Worm (Caenorhabditis elegans) whole organism, L3 larva: Measurements from ENCODE around the gene C31B8.7.

Experiments used
- R02D3.7 ChIP-seq: fragments of 150-350 bp; optimal IDR thresholded peaks from 2 replicates; lab custom pipeline; 2014; ENCODE audit warnings: missing biosample characterization, missing genetic modification characterization
- aly-2 ChIP-seq: fragments of 150-350 bp; optimal IDR thresholded peaks from 2 replicates; lab custom pipeline; 2014; ENCODE audit warnings: missing biosample characterization, missing genetic modification characterization
- ama-1 ChIP-seq: fragments of 150-350 bp; optimal IDR thresholded peaks from 2 replicates; lab custom pipeline; 2018
- ceh-16 ChIP-seq: sonication (generic microtip); optimal IDR thresholded peaks from 2 replicates; lab custom pipeline; 2017; ENCODE audit warnings: missing biosample characterization, missing genetic modification characterization
- ceh-28 ChIP-seq: fragments of 150-350 bp; optimal IDR thresholded peaks from 2 replicates; lab custom pipeline; 2014; ENCODE audit warnings: missing biosample characterization, missing genetic modification reagents, missing genetic modification characterization
- ceh-82 ChIP-seq: fragments of 150-350 bp; optimal IDR thresholded peaks from 2 replicates; lab custom pipeline; 2014; ENCODE audit warnings: missing biosample characterization, missing genetic modification characterization
- ceh-9 ChIP-seq: sonication (generic microtip); optimal IDR thresholded peaks from 2 replicates; lab custom pipeline; 2018; ENCODE audit warnings: missing biosample characterization, missing genetic modification characterization
- daf-12 ChIP-seq: fragments of 150-350 bp; optimal IDR thresholded peaks from 2 replicates; lab custom pipeline; 2014; ENCODE audit warnings: missing biosample characterization, missing genetic modification reagents, missing genetic modification characterization
- egl-27 ChIP-seq: sonication (generic microtip); optimal IDR thresholded peaks from 4 replicates; lab custom pipeline; 2017; ENCODE audit warnings: missing biosample characterization, missing genetic modification reagents, missing genetic modification characterization
- egl-5 ChIP-seq: fragments of 150-350 bp; optimal IDR thresholded peaks from 2 replicates; lab custom pipeline; 2017; ENCODE audit warnings: missing biosample characterization, missing genetic modification reagents, missing genetic modification characterization, inconsistent platforms
- elt-1 ChIP-seq: fragments of 150-350 bp; optimal IDR thresholded peaks from 2 replicates; lab custom pipeline; 2014; ENCODE audit warnings: missing biosample characterization, missing genetic modification characterization
- elt-2 ChIP-seq: sonication (generic microtip); optimal IDR thresholded peaks from 2 replicates; lab custom pipeline; 2016; ENCODE audit warnings: missing genetic modification reagents, mild to moderate bottlenecking, missing genetic modification characterization, missing compliant biosample characterization
- eor-1 ChIP-seq, 2 experiments: fragments of 150-350 bp; optimal IDR thresholded peaks; 2 replicates each; lab custom pipeline; 2014 to 2018; ENCODE audit warnings: missing biosample characterization in 2 of 2, missing genetic modification characterization in 2 of 2
- fkh-10 ChIP-seq: sonication (generic microtip); optimal IDR thresholded peaks from 2 replicates; lab custom pipeline; 2017; ENCODE audit warnings: missing biosample characterization, missing genetic modification reagents, missing genetic modification characterization
- fkh-2 ChIP-seq: fragments of 150-350 bp; optimal IDR thresholded peaks from 2 replicates; lab custom pipeline; 2014; ENCODE audit warnings: missing biosample characterization, missing genetic modification reagents, missing genetic modification characterization
- fos-1 ChIP-seq: fragments of 150-350 bp; optimal IDR thresholded peaks from 2 replicates; lab custom pipeline; 2014; ENCODE audit warnings: missing biosample characterization, missing genetic modification characterization
- jun-1 ChIP-seq: fragments of 150-350 bp; optimal IDR thresholded peaks from 2 replicates; lab custom pipeline; 2014; ENCODE audit warnings: missing biosample characterization, missing genetic modification reagents, missing genetic modification characterization
- lin-15B ChIP-seq: fragments of 150-350 bp; optimal IDR thresholded peaks from 2 replicates; lab custom pipeline; 2014; ENCODE audit warnings: missing biosample characterization, missing genetic modification characterization
- lin-39 ChIP-seq: fragments of 150-350 bp; optimal IDR thresholded peaks from 2 replicates; lab custom pipeline; 2018; ENCODE audit warnings: missing biosample characterization, missing genetic modification reagents, missing genetic modification characterization
- mdl-1 ChIP-seq: fragments of 150-350 bp; optimal IDR thresholded peaks from 2 replicates; lab custom pipeline; 2014; ENCODE audit warnings: missing biosample characterization, missing genetic modification characterization
- nhr-23 ChIP-seq: fragments of 150-350 bp; optimal IDR thresholded peaks from 2 replicates; lab custom pipeline; 2014; ENCODE audit warnings: missing biosample characterization, missing genetic modification reagents, missing genetic modification characterization
- nhr-67 ChIP-seq: fragments of 150-350 bp; optimal IDR thresholded peaks from 2 replicates; lab custom pipeline; 2014; ENCODE audit warnings: missing biosample characterization, missing genetic modification characterization
- nhr-76 ChIP-seq: fragments of 150-350 bp; sonication (generic microtip); optimal IDR thresholded peaks from 5 replicates; lab custom pipeline; 2014; ENCODE audit warnings: missing biosample characterization, missing genetic modification characterization
- nhr-77 ChIP-seq: fragments of 150-350 bp; optimal IDR thresholded peaks from 2 replicates; lab custom pipeline; 2014; ENCODE audit warnings: missing biosample characterization, missing genetic modification characterization
- pha-4 ChIP-seq: fragments of 150-350 bp; optimal IDR thresholded peaks from 2 replicates; lab custom pipeline; 2014; ENCODE audit warnings: missing biosample characterization, missing genetic modification reagents, missing genetic modification characterization
- sea-2 ChIP-seq: fragments of 150-350 bp; sonication (generic microtip); optimal IDR thresholded peaks from 4 replicates; lab custom pipeline; 2014; ENCODE audit warnings: missing biosample characterization, missing genetic modification reagents, missing genetic modification characterization
- skn-1 ChIP-seq: fragments of 150-350 bp; optimal IDR thresholded peaks from 2 replicates; lab custom pipeline; 2014; ENCODE audit warnings: missing biosample characterization, missing genetic modification characterization
- snpc-4 ChIP-seq: fragments of 150-350 bp; optimal IDR thresholded peaks from 2 replicates; lab custom pipeline; 2014; ENCODE audit warnings: missing biosample characterization, missing genetic modification characterization
- tbx-2 ChIP-seq: sonication (generic microtip); optimal IDR thresholded peaks from 2 replicates; lab custom pipeline; 2016; ENCODE audit warnings: mild to moderate bottlenecking, missing genetic modification characterization, missing compliant biosample characterization
- unc-39 ChIP-seq: sonication (generic microtip); optimal IDR thresholded peaks from 4 replicates; lab custom pipeline; 2017; ENCODE audit warnings: missing biosample characterization, missing genetic modification characterization
- unc-62 ChIP-seq: fragments of 150-350 bp; sonication (generic microtip); optimal IDR thresholded peaks from 4 replicates; lab custom pipeline; 2014; ENCODE audit warnings: missing biosample characterization, missing genetic modification reagents, missing genetic modification characterization
- zag-1 ChIP-seq: fragments of 150-350 bp; optimal IDR thresholded peaks from 2 replicates; lab custom pipeline; 2014; ENCODE audit warnings: missing biosample characterization, missing genetic modification characterization
- ztf-11 ChIP-seq: fragments of 150-350 bp; optimal IDR thresholded peaks from 2 replicates; lab custom pipeline; 2014; ENCODE audit warnings: missing biosample characterization, missing genetic modification characterization
- ztf-4 ChIP-seq: fragments of 150-350 bp; optimal IDR thresholded peaks from 2 replicates; lab custom pipeline; 2014; ENCODE audit warnings: missing biosample characterization, missing genetic modification characterization

Gene C31B8.7

ce11 chrV:2871754-2872504, 31.2 kb downstream of the C31B8.7 start:
- TF ChIP-seq mdl-1 (tag; lab: Kevin White, UChicago) (no peak), skn-1 (tag; lab: Kevin White, UChicago) (no peak), fkh-2 (tag; lab: Kevin White, UChicago) (no peak), daf-12 (tag; lab: Kevin White, UChicago) (no peak), pha-4 (tag; lab: Kevin White, UChicago) (no peak), ceh-82 (tag; lab: Kevin White, UChicago) (no peak), sea-2 (GFP tag; lab: Kevin White, UChicago) (no peak), unc-39 (tag; lab: Kevin White, UChicago) (no peak), ceh-28 (tag; lab: Kevin White, UChicago) (no peak), ama-1 (lab: Kevin White, UChicago) (no peak), lin-39 (tag; lab: Kevin White, UChicago) (no peak), nhr-76 (no peak), unc-62 (no peak), ceh-16 (tag; lab: Kevin White, UChicago) (no peak), lin-15B (tag; lab: Kevin White, UChicago) (no peak), ztf-4 (no peak), aly-2 (no peak), R02D3.7 (tag; lab: Kevin White, UChicago) (no peak)

- TF ChIP-seq fkh-10 (GFP tag; lab: Kevin White, UChicago) (no peak), egl-5 (no peak), ama-1 (lab: Kevin White, UChicago) (no peak), zag-1 (tag; lab: Kevin White, UChicago) (no peak), R02D3.7 (tag; lab: Kevin White, UChicago) (no peak), lin-15B (tag; lab: Kevin White, UChicago) (no peak), sea-2 (GFP tag; lab: Kevin White, UChicago) (no peak), eor-1 (tag; optimal IDR thresholded peaks at IDR 0.05; lab: Kevin White, UChicago) (no peak), nhr-23 (no peak), ceh-82 (tag; lab: Kevin White, UChicago) (no peak), unc-62 (no peak), unc-39 (tag; lab: Kevin White, UChicago) (no peak), elt-1 (no peak), tbx-2 (no peak), fkh-2 (tag; lab: Kevin White, UChicago) (no peak), nhr-77 (tag; lab: Kevin White, UChicago) (no peak), lin-39 (tag; lab: Kevin White, UChicago) (no peak), aly-2 (no peak)
- TF ChIP-seq, all 47 proteins: peak for 0
Measured at ce11 chrV:2870127-2870526, 33.0 kb downstream of the C31B8.7 start, which contains the start of gene srh-243. Gene srh-243, plus strand, starts transcription at chrV:2870427.

ce11 chrV:2869503-2869902, 33.6 kb downstream of the C31B8.7 start, which contains the start of gene srh-241:
Gene srh-241, minus strand, starts transcription at chrV:2869603.
- TF ChIP-seq elt-1 (no peak), lin-15B (tag; lab: Kevin White, UChicago) (no peak), snpc-4 (tag; lab: Kevin White, UChicago) (no peak), egl-27 (tag; lab: Kevin White, UChicago) (no peak), mdl-1 (tag; lab: Kevin White, UChicago) (no peak), ztf-4 (no peak), fkh-2 (tag; lab: Kevin White, UChicago) (no peak), nhr-77 (tag; lab: Kevin White, UChicago) (no peak), ztf-11 (tag; lab: Kevin White, UChicago) (no peak), tbx-2 (no peak), ama-1 (lab: Kevin White, UChicago) (no peak), ceh-28 (tag; lab: Kevin White, UChicago) (no peak), sea-2 (GFP tag; lab: Kevin White, UChicago) (no peak), elt-2 (tag; lab: Kevin White, UChicago) (no peak), fos-1 (tag; lab: Kevin White, UChicago) (no peak), ceh-9 (tag; lab: Kevin White, UChicago) (no peak), aly-2 (no peak)

DNA sequence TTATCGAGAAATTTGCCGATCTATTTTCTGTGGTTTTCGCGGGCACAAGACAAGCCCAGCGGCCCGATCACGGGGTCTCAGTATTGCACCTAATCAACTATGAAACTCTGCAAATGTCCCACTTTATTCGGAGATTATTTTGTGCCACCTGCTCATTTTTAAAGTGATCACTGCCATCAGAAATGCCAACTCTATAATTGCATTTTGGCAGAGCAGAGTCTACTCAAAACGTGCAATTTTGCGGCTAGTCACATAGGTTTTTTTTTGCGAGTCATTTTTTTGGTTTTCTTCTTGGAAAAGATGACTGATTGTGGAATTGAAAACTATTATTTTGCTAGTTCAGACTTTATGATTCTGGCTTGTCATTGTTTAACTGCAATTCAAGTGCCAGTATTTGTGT, 38.2 kb downstream of the C31B8.7 start, which contains the start of gene srh-240:
Gene srh-240, plus strand, starts transcription at position 301 of the 400 bp plus-strand sequence.
- TF ChIP-seq elt-2 (tag; lab: Kevin White, UChicago) = no peak
- no peak for TF ChIP-seq egl-5
- no peak for TF ChIP-seq ztf-4
- TF ChIP-seq R02D3.7 (tag; lab: Kevin White, UChicago) = no peak
- TF ChIP-seq lin-39 (tag; lab: Kevin White, UChicago) = no peak
- TF ChIP-seq nhr-67 (tag; lab: Kevin White, UChicago) = no peak
- TF ChIP-seq aly-2 = no peak
- TF ChIP-seq eor-1 (tag; optimal IDR thresholded peaks at IDR 0.05; lab: Kevin White, UChicago) = no peak
- no peak for TF ChIP-seq fkh-2 (tag; lab: Kevin White, UChicago)
- TF ChIP-seq ama-1 (lab: Kevin White, UChicago) = no peak
- TF ChIP-seq mdl-1 (tag; lab: Kevin White, UChicago) = no peak
- TF ChIP-seq unc-39 (tag; lab: Kevin White, UChicago) = no peak
- TF ChIP-seq zag-1 (tag; lab: Kevin White, UChicago) = no peak
- TF ChIP-seq ceh-28 (tag; lab: Kevin White, UChicago) = no peak
- no peak for TF ChIP-seq jun-1 (tag; lab: Kevin White, UChicago)
- no peak for TF ChIP-seq ztf-11 (tag; lab: Kevin White, UChicago)
- TF ChIP-seq, all 47 proteins: peak for 0
